Fruit fly (Drosophila melanogaster) whole organism, embryonic: ENCODE data around the gene CG43179.

Experiments used
- CG10366 ChIP-seq: fragments of 200-800 bp; sonication (Bioruptor generic); IDR thresholded peaks from 2 replicates; pipeline ENCODE4 v1.3.6; 2022; ENCODE audit warnings: missing biosample characterization, missing genetic modification characterization
- CG10959 ChIP-seq: fragments of 200-800 bp; sonication (Bioruptor generic); IDR thresholded peaks from 2 replicates; pipeline ENCODE4 v1.3.6; 2022; ENCODE audit warnings: missing biosample characterization, missing genetic modification characterization
- CG15479 ChIP-seq: fragments of 200-800 bp; sonication (Bioruptor generic); optimal IDR thresholded peaks from 3 replicates; lab custom pipeline; 2019; ENCODE audit warnings: missing biosample characterization, mild to moderate bottlenecking, missing genetic modification characterization, moderate library complexity
- CG15696 ChIP-seq: fragments of 200-800 bp; sonication (Bioruptor generic); optimal IDR thresholded peaks from 2 replicates; lab custom pipeline; 2019; ENCODE audit warnings: missing biosample characterization, mild to moderate bottlenecking, missing genetic modification characterization, moderate library complexity
- CG1647 ChIP-seq: fragments of 200-800 bp; sonication (Bioruptor generic); optimal IDR thresholded peaks from 3 replicates; lab custom pipeline; 2016; ENCODE audit warnings: missing biosample characterization, missing genetic modification characterization
- CG2202 ChIP-seq: fragments of 200-800 bp; sonication (Bioruptor generic); optimal IDR thresholded peaks from 2 replicates; lab custom pipeline; 2018; ENCODE audit warnings: missing biosample characterization, mild to moderate bottlenecking, missing genetic modification characterization
- CG2678 ChIP-seq: fragments of 200-800 bp; sonication (Bioruptor generic); optimal IDR thresholded peaks from 3 replicates; lab custom pipeline; 2019; ENCODE audit warnings: missing biosample characterization, mild to moderate bottlenecking, missing genetic modification characterization, moderate library complexity
- CG32532 ChIP-seq: fragments of 200-800 bp; sonication (Bioruptor generic); IDR thresholded peaks from 2 replicates; pipeline ENCODE4 v1.3.6; 2022; ENCODE audit warnings: missing biosample characterization, missing genetic modification characterization
- CG3847 ChIP-seq: fragments of 200-800 bp; sonication (Bioruptor generic); IDR thresholded peaks from 2 replicates; pipeline ENCODE4 v1.3.6; 2022; ENCODE audit warnings: missing biosample characterization, missing genetic modification characterization
- CG4328 ChIP-seq: fragments of 200-800 bp; sonication (Bioruptor generic); optimal IDR thresholded peaks from 3 replicates; lab custom pipeline; 2017; ENCODE audit warnings: missing biosample characterization, missing genetic modification reagents, missing genetic modification characterization
- CG4424 ChIP-seq: fragments of 200-800 bp; sonication (Bioruptor generic); optimal IDR thresholded peaks from 3 replicates; lab custom pipeline; 2016; ENCODE audit warnings: missing biosample characterization, missing genetic modification characterization
- CG5245 ChIP-seq: fragments of 200-800 bp; sonication (Bioruptor generic); optimal IDR thresholded peaks from 3 replicates; lab custom pipeline; 2016; ENCODE audit warnings: missing biosample characterization, missing genetic modification characterization
- CG8089 ChIP-seq: fragments of 200-800 bp; sonication (Bioruptor generic); optimal IDR thresholded peaks from 3 replicates; lab custom pipeline; 2016; ENCODE audit warnings: missing biosample characterization, missing genetic modification characterization
- CG9437 ChIP-seq: fragments of 200-800 bp; sonication (Bioruptor generic); optimal IDR thresholded peaks from 2 replicates; lab custom pipeline; 2018; ENCODE audit warnings: missing biosample characterization, mild to moderate bottlenecking, missing genetic modification characterization
- CG9609 ChIP-seq: fragments of 200-800 bp; sonication (Bioruptor generic); optimal IDR thresholded peaks from 3 replicates; lab custom pipeline; 2016; ENCODE audit warnings: missing biosample characterization, missing genetic modification characterization
- CG9932 ChIP-seq: fragments of 200-800 bp; sonication (Bioruptor generic); IDR thresholded peaks from 2 replicates; pipeline ENCODE4 v1.3.6; 2022; ENCODE audit warnings: missing biosample characterization, missing genetic modification characterization
- Chrac-16 ChIP-seq: fragments of 200-800 bp; sonication (Bioruptor generic); optimal IDR thresholded peaks from 3 replicates; lab custom pipeline; 2016; ENCODE audit warnings: missing biosample characterization, missing genetic modification characterization
- Deaf1 ChIP-seq: fragments of 200-800 bp; optimal IDR thresholded peaks from 3 replicates; lab custom pipeline; 2019; ENCODE audit warnings: missing biosample characterization, mild to moderate bottlenecking, missing genetic modification characterization, moderate library complexity
- Dref ChIP-seq: fragments of 200-800 bp; sonication (Bioruptor generic); IDR thresholded peaks from 2 replicates; pipeline ENCODE4 v1.3.6; 2022; ENCODE audit warnings: missing biosample characterization, missing genetic modification characterization
- HLH54F ChIP-seq: fragments of 200-800 bp; sonication (Bioruptor generic); optimal IDR thresholded peaks from 3 replicates; lab custom pipeline; 2016; ENCODE audit warnings: missing biosample characterization, missing genetic modification characterization
- HmgD ChIP-seq: fragments of 200-800 bp; sonication (Bioruptor generic); optimal IDR thresholded peaks from 3 replicates; lab custom pipeline; 2016; ENCODE audit warnings: missing biosample characterization, missing genetic modification characterization
- Hsf ChIP-seq: fragments of 200-800 bp; sonication (Bioruptor generic); optimal IDR thresholded peaks from 3 replicates; lab custom pipeline; 2016; ENCODE audit warnings: missing biosample characterization, missing genetic modification characterization
- Lhr ChIP-seq: fragments of 200-800 bp; sonication (Bioruptor generic); optimal IDR thresholded peaks from 3 replicates; lab custom pipeline; 2017; ENCODE audit warnings: mild to moderate bottlenecking, missing biosample characterization, missing genetic modification reagents, missing genetic modification characterization
- Mrtf ChIP-seq: fragments of 200-800 bp; sonication (Bioruptor generic); IDR thresholded peaks from 3 replicates; pipeline ENCODE4 v1.3.6; 2022; ENCODE audit warnings: missing biosample characterization, missing genetic modification characterization
- Nf-YA ChIP-seq: fragments of 200-800 bp; sonication (Bioruptor generic); IDR thresholded peaks from 2 replicates; pipeline ENCODE4 v1.3.6; 2022; ENCODE audit warnings: missing biosample characterization, missing genetic modification characterization
- Tbp ChIP-seq: fragments of >200 bp; optimal IDR thresholded peaks from 2 replicates; lab custom pipeline; 2018; ENCODE audit warnings: missing biosample characterization, missing genetic modification characterization
- ab ChIP-seq: fragments of 200-800 bp; sonication (Bioruptor generic); optimal IDR thresholded peaks from 2 replicates; lab custom pipeline; 2016; ENCODE audit warnings: missing biosample characterization, missing genetic modification characterization
- bab2 ChIP-seq: fragments of 200-800 bp; sonication (Bioruptor generic); optimal IDR thresholded peaks from 2 replicates; lab custom pipeline; 2016; ENCODE audit warnings: missing biosample characterization, missing genetic modification characterization
- corto ChIP-seq: fragments of 200-800 bp; sonication (Bioruptor generic); optimal IDR thresholded peaks from 2 replicates; lab custom pipeline; 2016; ENCODE audit warnings: missing biosample characterization, mild to moderate bottlenecking, missing genetic modification characterization, moderate library complexity
- danr ChIP-seq: fragments of 200-800 bp; sonication (Bioruptor generic); IDR thresholded peaks from 2 replicates; pipeline ENCODE4 v1.3.6; 2022; ENCODE audit warnings: missing biosample characterization, missing genetic modification characterization
- dimm ChIP-seq: fragments of 200-800 bp; sonication (Bioruptor generic); IDR thresholded peaks from 2 replicates; pipeline ENCODE4 v1.3.6; 2022; ENCODE audit warnings: missing biosample characterization, missing genetic modification characterization
- dysf ChIP-seq: fragments of 200-800 bp; sonication (Bioruptor generic); IDR thresholded peaks from 3 replicates; pipeline ENCODE4 v1.3.6; 2022; ENCODE audit warnings: missing biosample characterization, missing genetic modification characterization
- en ChIP-seq: fragments of 200-800 bp; sonication (Bioruptor generic); optimal IDR thresholded peaks from 2 replicates; lab custom pipeline; 2016; ENCODE audit warnings: missing biosample characterization, missing genetic modification characterization
- fd3F ChIP-seq: fragments of 200-800 bp; sonication (Bioruptor generic); optimal IDR thresholded peaks from 2 replicates; lab custom pipeline; 2018; ENCODE audit warnings: missing biosample characterization, mild to moderate bottlenecking, missing genetic modification characterization, moderate library complexity
- h ChIP-seq: fragments of >200 bp; optimal IDR thresholded peaks from 2 replicates; lab custom pipeline; 2017
- hkb ChIP-seq, 2 experiments: fragments of 200-800 bp in 1 of 2; fragments of >200 bp in 1 of 2; sonication (Bioruptor generic) in 1 of 2; IDR thresholded peaks in 1 of 2; optimal IDR thresholded peaks in 1 of 2; 2 replicates each; pipeline versions ENCODE4 v1.3.6 to Lab custom; 2017 to 2022; ENCODE audit warnings: missing biosample characterization in 1 of 2, missing genetic modification characterization in 1 of 2
- ind ChIP-seq: fragments of 200-800 bp; sonication (Bioruptor generic); optimal IDR thresholded peaks from 3 replicates; lab custom pipeline; 2016; ENCODE audit warnings: missing biosample characterization, missing genetic modification characterization
- jumu ChIP-seq: fragments of 200-800 bp; sonication (Bioruptor generic); optimal IDR thresholded peaks from 3 replicates; lab custom pipeline; 2016; ENCODE audit warnings: missing biosample characterization, missing genetic modification characterization
- klu ChIP-seq: fragments of 200-800 bp; sonication (Bioruptor generic); IDR thresholded peaks from 2 replicates; pipeline ENCODE4 v1.3.6; 2022; ENCODE audit warnings: missing biosample characterization, missing genetic modification characterization
- luna ChIP-seq: fragments of 200-800 bp; sonication (Bioruptor generic); optimal IDR thresholded peaks from 2 replicates; lab custom pipeline; 2016; ENCODE audit warnings: missing biosample characterization, missing genetic modification characterization
- oc ChIP-seq: fragments of 200-800 bp; sonication (Bioruptor generic); optimal IDR thresholded peaks from 2 replicates; lab custom pipeline; 2018; ENCODE audit warnings: missing biosample characterization, mild to moderate bottlenecking, missing genetic modification characterization, moderate library complexity
- sens ChIP-seq: fragments of 200-800 bp; sonication (Bioruptor generic); peaks from one replicate; lab custom pipeline; 2016; ENCODE audit warnings: missing biosample characterization, missing genetic modification characterization
- seq ChIP-seq: fragments of 200-800 bp; sonication (Bioruptor generic); IDR thresholded peaks from 2 replicates; pipeline ENCODE4 v1.3.6; 2022; ENCODE audit warnings: missing biosample characterization, missing genetic modification characterization
- slou ChIP-seq: fragments of 200-800 bp; sonication (Bioruptor generic); optimal IDR thresholded peaks from 3 replicates; lab custom pipeline; 2016; ENCODE audit warnings: missing biosample characterization, missing genetic modification characterization
- sob ChIP-seq: fragments of 200-800 bp; sonication (Bioruptor generic); IDR thresholded peaks from 2 replicates; pipeline ENCODE4 v1.3.6; 2022; ENCODE audit warnings: missing biosample characterization, missing genetic modification characterization
- stc ChIP-seq: fragments of 200-800 bp; sonication (Bioruptor generic); IDR thresholded peaks from 2 replicates; pipeline ENCODE4 v1.3.6; 2022; ENCODE audit warnings: missing biosample characterization, missing genetic modification characterization
- tll ChIP-seq, 2 experiments: fragments of 200-800 bp in 1 of 2; fragments of >200 bp in 1 of 2; sonication (Bioruptor generic) in 1 of 2; optimal IDR thresholded peaks; 2 replicates each; lab custom pipeline; 2017 to 2019; ENCODE audit warnings: missing biosample characterization in 2 of 2, missing genetic modification characterization in 2 of 2, mild to moderate bottlenecking in 1 of 2, moderate library complexity in 1 of 2
- trh ChIP-seq: fragments of 200-800 bp; sonication (Bioruptor generic); optimal IDR thresholded peaks from 2 replicates; lab custom pipeline; 2016; ENCODE audit warnings: missing biosample characterization, missing genetic modification characterization
- tup ChIP-seq: fragments of 200-800 bp; sonication (Bioruptor generic); optimal IDR thresholded peaks from 2 replicates; lab custom pipeline; 2016; ENCODE audit warnings: missing biosample characterization, mild to moderate bottlenecking, missing genetic modification characterization, moderate library complexity
- tx ChIP-seq: fragments of 200-800 bp; sonication (Bioruptor generic); optimal IDR thresholded peaks from 2 replicates; lab custom pipeline; 2016; ENCODE audit warnings: missing biosample characterization, missing genetic modification characterization
- zf30C ChIP-seq: fragments of 200-800 bp; sonication (Bioruptor generic); optimal IDR thresholded peaks from 3 replicates; lab custom pipeline; 2018; ENCODE audit warnings: missing biosample characterization, mild to moderate bottlenecking, missing genetic modification characterization

Gene CG43179

DNA sequence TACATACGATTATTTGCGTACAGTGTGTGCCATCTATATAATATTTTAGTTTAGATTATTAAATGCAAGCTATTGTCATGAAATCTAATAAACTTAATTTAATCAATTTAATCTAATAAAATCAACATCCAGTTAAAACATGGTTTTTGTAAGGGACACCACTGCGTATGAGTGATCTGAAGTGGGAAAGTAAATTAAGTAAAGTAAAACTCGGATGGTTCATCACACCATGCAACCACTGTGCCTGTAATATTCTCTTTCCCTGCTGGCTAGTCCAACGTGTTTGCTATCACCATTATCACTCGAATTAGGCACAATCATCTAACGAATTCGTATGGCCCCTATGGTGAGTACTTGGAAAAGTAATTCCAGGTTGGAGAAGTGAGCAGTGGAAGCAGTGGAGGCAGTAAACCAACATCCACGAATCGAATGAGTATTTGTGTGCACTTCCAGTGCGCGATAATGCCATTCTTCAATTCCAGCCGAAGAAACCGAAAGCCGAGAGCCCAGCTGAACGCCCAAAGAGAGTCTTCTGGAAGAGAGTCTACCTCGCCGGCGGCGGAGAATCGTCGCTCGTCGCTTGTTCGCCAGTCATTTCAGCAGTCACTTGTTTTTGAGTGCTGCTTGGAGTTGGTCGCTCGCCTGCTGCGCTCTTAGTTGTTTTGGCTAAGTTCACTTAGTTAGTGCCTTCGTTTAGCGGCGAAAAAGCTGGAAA, 32.9 kb downstream of the CG43179 start, which contains the start of gene red (continued):
- TF ChIP-seq sob: peak; percentile 77
- TF ChIP-seq Dref (GFP tag; lab: Robert Waterston, UW): no peak
- no peak for TF ChIP-seq en (GFP tag; lab: Kevin White, UChicago)
- peak; percentile 70 for TF ChIP-seq Chrac-16 (GFP tag; lab: Kevin White, UChicago)
- TF ChIP-seq trh (GFP tag; lab: Kevin White, UChicago): no peak
- TF ChIP-seq tup (GFP tag; lab: Kevin White, UChicago): peak; percentile 54
- peak; percentile 50 for TF ChIP-seq CG9609 (GFP tag; lab: Kevin White, UChicago)
- no peak for TF ChIP-seq h (lab: Kevin White, UChicago)
- peak; percentile 62 for TF ChIP-seq CG3847 (GFP tag; lab: Robert Waterston, UW)
- no peak for TF ChIP-seq CG8089 (GFP tag; lab: Kevin White, UChicago)
- TF ChIP-seq HLH54F (GFP tag; lab: Kevin White, UChicago): peak; percentile 36
- TF ChIP-seq slou (GFP tag; lab: Kevin White, UChicago): no peak
- peak; percentile 84 for TF ChIP-seq dysf
- TF ChIP-seq ab (GFP tag; lab: Kevin White, UChicago): no peak
- TF ChIP-seq CG2202 (tag; lab: Kevin White, UChicago): peak; percentile 9
- peak; percentile 58; the same call in 1 of the 2 replicates for TF ChIP-seq danr (GFP tag; lab: Robert Waterston, UW)
- peak; percentile 47 for TF ChIP-seq jumu (GFP tag; lab: Kevin White, UChicago)
- no peak for TF ChIP-seq Tbp (GFP tag; lab: Kevin White, UChicago)
- no peak for TF ChIP-seq CG10959 (GFP tag; lab: Robert Waterston, UW)
- peak; percentile 56 for TF ChIP-seq CG4424
- no peak for TF ChIP-seq bab2 (GFP tag; lab: Kevin White, UChicago)
- TF ChIP-seq hkb (optimal IDR thresholded peaks at IDR 0.05; lab: Kevin White, UChicago): no peak
- peak; percentile 78 for TF ChIP-seq hkb (GFP tag; IDR thresholded peaks at IDR 0.05; lab: Robert Waterston, UW)
- no peak for TF ChIP-seq CG15479 (GFP tag; lab: Kevin White, UChicago)
- TF ChIP-seq HmgD: no peak
- TF ChIP-seq CG9437 (GFP tag; lab: Kevin White, UChicago): peak; percentile 66
- TF ChIP-seq luna (GFP tag; lab: Kevin White, UChicago): no peak
- TF ChIP-seq Nf-YA (GFP tag; lab: Robert Waterston, UW): no peak
- TF ChIP-seq oc (tag; lab: Kevin White, UChicago): peak; percentile 41
- no peak for TF ChIP-seq corto (GFP tag; lab: Kevin White, UChicago)
- no peak for TF ChIP-seq Lhr
- TF ChIP-seq Deaf1: peak; percentile 86
- TF ChIP-seq tll (GFP tag; optimal IDR thresholded peaks at IDR 0.05; lab: Kevin White, UChicago): no peak
- TF ChIP-seq stc (GFP tag; lab: Robert Waterston, UW): peak; percentile 52
- TF ChIP-seq CG15696 (tag; lab: Kevin White, UChicago): peak; percentile 27
- TF ChIP-seq CG10366: peak; percentile 66
- peak; percentile 65 for TF ChIP-seq seq (GFP tag; lab: Robert Waterston, UW)
- peak; percentile 69 for TF ChIP-seq ind (GFP tag; lab: Kevin White, UChicago)
- peak; percentile 75 for TF ChIP-seq CG9932 (GFP tag; lab: Robert Waterston, UW)
- TF ChIP-seq fd3F (GFP tag; lab: Kevin White, UChicago): peak; percentile 62
- TF ChIP-seq dimm: no peak
- TF ChIP-seq zf30C: no peak
- no peak for TF ChIP-seq CG1647 (GFP tag; lab: Kevin White, UChicago)
- peak; percentile 62 for TF ChIP-seq Hsf (GFP tag; lab: Kevin White, UChicago)
- no peak for TF ChIP-seq klu
- peak; percentile 24 for TF ChIP-seq tx (GFP tag; lab: Kevin White, UChicago)
- peak; percentile 90 for TF ChIP-seq CG2678 (tag; lab: Kevin White, UChicago)
- TF ChIP-seq sens (GFP tag; lab: Kevin White, UChicago): peak; percentile 91
- TF ChIP-seq CG32532: peak; percentile 87
- peak; percentile 43; the same call in 1 of the 3 replicates for TF ChIP-seq Mrtf (GFP tag; lab: Robert Waterston, UW)
- TF ChIP-seq CG4328 (GFP tag; lab: Kevin White, UChicago): no peak
- peak; percentile 53 for TF ChIP-seq CG5245 (GFP tag; lab: Kevin White, UChicago)
